Fruit fly (Drosophila melanogaster): ENCODE measurements around the gene CG18178.

- TF ChIP-seq ttk (optimal IDR thresholded peaks at IDR 0.05) (no peak), psq (optimal IDR thresholded peaks at IDR 0.05) (no peak), Sin3A (optimal IDR thresholded peaks at IDR 0.05) (no peak), Myc (optimal IDR thresholded peaks at IDR 0.05) (no peak), insv (optimal IDR thresholded peaks at IDR 0.05) (no peak)
These were observed 44.5 kb upstream of the CG18178 start, which contains the start of gene Ae2 for dm6 chr3L:9763389-9763917.
